Worm (Caenorhabditis elegans): ENCODE results near the gene ipla-5.

Gene ipla-5

DNA sequence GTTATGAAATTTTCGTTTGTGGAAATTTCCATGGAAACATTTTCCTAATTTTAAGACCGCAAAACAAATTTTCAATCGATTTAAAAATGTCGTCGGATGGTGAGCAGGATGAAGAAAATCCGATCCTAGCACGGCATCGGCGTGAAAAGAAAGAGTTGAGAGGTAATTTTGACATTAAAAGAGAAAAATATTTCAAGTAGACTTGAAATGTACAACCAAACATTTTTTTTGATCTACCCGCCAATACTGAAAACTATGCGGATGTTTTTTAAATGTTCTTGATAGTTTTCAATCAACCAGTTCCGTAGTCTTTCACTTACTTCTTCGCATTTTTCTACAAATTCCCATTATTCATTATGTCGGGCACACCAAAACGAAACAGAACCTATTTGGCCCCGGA, 13.1 kb downstream of the ipla-5 start, which contains the start of gene otub-3:
Gene otub-3, plus strand, starts transcription at position 56 of the 400 bp plus-strand sequence.
- no peak for TF ChIP-seq unc-120 (tag; optimal IDR thresholded peaks at IDR 0.05; ENCODE audit: poor library complexity, severe bottlenecking)
- no peak for TF ChIP-seq pha-4 (tag; optimal IDR thresholded peaks at IDR 0.05)
- no peak for TF ChIP-seq snpc-4 (tag; optimal IDR thresholded peaks at IDR 0.05)
- no peak for TF ChIP-seq sem-2 (GFP tag; optimal IDR thresholded peaks at IDR 0.05)
- TF ChIP-seq nhr-76 (tag; optimal IDR thresholded peaks at IDR 0.05), result no peak
- TF ChIP-seq mep-1 (tag; optimal IDR thresholded peaks at IDR 0.05), result no peak
- no peak for TF ChIP-seq zip-8 (tag; optimal IDR thresholded peaks at IDR 0.05)
- TF ChIP-seq ham-2 (GFP tag; optimal IDR thresholded peaks at IDR 0.05), result no peak
- TF ChIP-seq elt-3 (tag; optimal IDR thresholded peaks at IDR 0.05), result no peak
- TF ChIP-seq M03D4.4 (tag; optimal IDR thresholded peaks at IDR 0.05), result no peak
- TF ChIP-seq nhr-237 (tag; optimal IDR thresholded peaks at IDR 0.05), result no peak
- no peak for TF ChIP-seq nhr-28 (tag; optimal IDR thresholded peaks at IDR 0.05)

DNA sequence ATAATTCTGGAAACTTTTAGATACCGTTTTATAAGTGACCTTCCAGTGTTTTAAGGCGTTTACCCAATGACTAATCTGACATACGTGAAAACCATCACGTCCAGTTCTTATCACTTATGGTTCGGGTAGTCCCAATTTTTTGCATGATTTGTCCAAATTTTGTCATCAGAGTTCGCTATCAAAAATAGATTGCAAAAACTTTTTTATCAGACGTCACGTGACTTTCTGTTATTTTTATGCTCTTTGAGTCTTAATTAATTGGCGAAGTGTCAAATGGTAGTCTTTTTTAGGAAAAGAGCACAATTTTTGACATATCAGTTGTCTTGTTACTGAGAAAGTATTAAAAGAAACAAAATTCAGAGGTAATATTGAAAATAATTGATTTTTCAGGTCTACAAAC, 14.6 kb downstream of the ipla-5 start:
- TF ChIP-seq ces-1 (GFP tag; optimal IDR thresholded peaks at IDR 0.05) (no peak), ham-2 (GFP tag; optimal IDR thresholded peaks at IDR 0.05) (no peak), snpc-4 (tag; optimal IDR thresholded peaks at IDR 0.05) (no peak)

DNA sequence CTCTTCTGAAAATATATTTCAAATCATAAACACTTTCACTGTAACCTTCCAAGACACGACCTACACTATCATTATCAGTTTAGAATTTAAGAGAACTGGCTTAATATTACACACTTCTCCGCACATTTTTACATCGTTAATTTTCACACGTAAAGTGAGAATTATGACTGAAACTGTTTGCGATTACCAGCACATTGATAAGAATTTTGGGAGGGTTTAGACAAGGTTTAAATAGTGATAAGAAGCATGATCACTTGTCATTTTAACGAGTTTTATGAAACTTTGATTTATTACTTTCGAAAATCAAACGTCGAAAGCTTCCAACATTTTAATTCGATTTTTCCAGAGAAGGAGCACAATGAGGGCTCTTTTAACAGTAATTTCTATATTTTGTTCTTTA, 15.4 kb downstream of the ipla-5 start, which contains the start of gene F21D5.3:
Gene F21D5.3, plus strand, starts transcription at position 347 of the 400 bp plus-strand sequence.
- TF ChIP-seq M03D4.4 (tag; optimal IDR thresholded peaks at IDR 0.05) (no peak), snpc-4 (tag; optimal IDR thresholded peaks at IDR 0.05) (no peak), lsy-2 (tag; optimal IDR thresholded peaks at IDR 0.05) (no peak), unc-120 (tag; optimal IDR thresholded peaks at IDR 0.05; ENCODE audit: poor library complexity, severe bottlenecking) (no peak)

DNA sequence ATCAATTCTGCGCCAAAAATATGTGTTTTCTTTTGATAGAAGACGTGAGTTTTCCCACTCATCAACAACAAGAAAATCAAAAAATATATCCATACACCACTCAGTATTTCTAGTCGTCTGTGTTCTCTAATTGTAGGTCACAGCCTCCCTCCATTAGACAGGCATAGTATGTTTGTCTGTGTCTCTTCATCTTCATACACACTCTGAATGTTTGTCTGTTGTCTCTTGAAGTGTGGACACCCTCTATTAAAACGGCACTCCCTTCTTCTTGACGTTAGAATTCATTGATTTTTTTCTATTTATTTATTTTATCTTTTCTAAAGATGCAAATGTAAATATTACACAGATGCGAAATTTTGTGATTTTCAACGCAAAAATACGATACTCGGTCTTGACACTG, 22.3 kb downstream of the ipla-5 start:
- TF ChIP-seq pha-4 (tag; optimal IDR thresholded peaks at IDR 0.05), result peak; percentile 35
- TF ChIP-seq mls-2 (tag; optimal IDR thresholded peaks at IDR 0.05), result no peak
- no peak for TF ChIP-seq elt-1 (tag; optimal IDR thresholded peaks at IDR 0.05; ENCODE audit: borderline replicate concordance, insufficient read depth)
- peak; percentile 11 for TF ChIP-seq hlh-1 (tag; optimal IDR thresholded peaks at IDR 0.05)
- TF ChIP-seq ham-2 (GFP tag; optimal IDR thresholded peaks at IDR 0.05), result no peak
- no peak for TF ChIP-seq flh-1 (GFP tag; optimal IDR thresholded peaks at IDR 0.05)
- no peak for TF ChIP-seq zip-8 (tag; optimal IDR thresholded peaks at IDR 0.05)
- no peak for TF ChIP-seq blmp-1 (tag; optimal IDR thresholded peaks at IDR 0.05)
- no peak for TF ChIP-seq ceh-83 (GFP tag; optimal IDR thresholded peaks at IDR 0.05)
- no peak for TF ChIP-seq ztf-11 (tag; optimal IDR thresholded peaks at IDR 0.05)
- no peak for TF ChIP-seq nhr-237 (tag; optimal IDR thresholded peaks at IDR 0.05)
- TF ChIP-seq cnd-1 (tag; optimal IDR thresholded peaks at IDR 0.05), result no peak
- TF ChIP-seq unc-62 (GFP tag; optimal IDR thresholded peaks at IDR 0.05), result no peak
- peak; percentile 10 for TF ChIP-seq unc-120 (tag; optimal IDR thresholded peaks at IDR 0.05; ENCODE audit: poor library complexity, severe bottlenecking)
- no peak for TF ChIP-seq lin-13 (tag; optimal IDR thresholded peaks at IDR 0.05)
- TF ChIP-seq mab-5 (tag; optimal IDR thresholded peaks at IDR 0.05), result no peak
- no peak for TF ChIP-seq nhr-76 (tag; optimal IDR thresholded peaks at IDR 0.05)
- no peak for TF ChIP-seq nhr-2 (tag; optimal IDR thresholded peaks at IDR 0.05)
- no peak for TF ChIP-seq snpc-4 (tag; optimal IDR thresholded peaks at IDR 0.05)
- no peak for TF ChIP-seq sem-2 (GFP tag; optimal IDR thresholded peaks at IDR 0.05)

DNA sequence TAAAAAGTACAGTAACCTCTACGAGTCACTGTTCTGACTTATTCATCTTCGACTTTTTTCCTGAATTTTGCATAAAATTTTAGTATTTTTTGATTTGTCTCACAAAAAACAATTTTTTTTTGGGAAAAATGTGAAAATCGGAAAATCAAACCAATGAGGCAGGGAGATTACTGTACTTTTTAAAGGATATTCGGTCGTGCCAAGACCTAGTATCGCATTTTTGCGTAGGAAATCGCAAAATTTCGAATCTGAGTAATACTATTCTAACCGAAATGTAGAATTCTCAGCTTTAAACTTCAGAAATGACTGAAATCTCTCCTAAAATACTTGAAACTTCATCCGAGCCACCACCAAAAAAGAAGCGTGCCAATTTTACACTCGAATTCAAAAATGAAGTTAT, 22.7 kb downstream of the ipla-5 start, which contains the start of gene F21D5.4:
Gene F21D5.4, plus strand, starts transcription at position 301 of the 400 bp plus-strand sequence.
- no peak for TF ChIP-seq lsy-2 (tag; optimal IDR thresholded peaks at IDR 0.05)
- TF ChIP-seq pha-4 (tag; optimal IDR thresholded peaks at IDR 0.05), result no peak
- no peak for TF ChIP-seq elt-3 (tag; optimal IDR thresholded peaks at IDR 0.05)
- no peak for TF ChIP-seq snpc-4 (tag; optimal IDR thresholded peaks at IDR 0.05)
- no peak for TF ChIP-seq hlh-1 (tag; optimal IDR thresholded peaks at IDR 0.05)
- TF ChIP-seq lin-32 (GFP tag; optimal IDR thresholded peaks at IDR 0.05), result no peak
- no peak for TF ChIP-seq mls-2 (tag; optimal IDR thresholded peaks at IDR 0.05)
- no peak for TF ChIP-seq ceh-83 (GFP tag; optimal IDR thresholded peaks at IDR 0.05)
- no peak for TF ChIP-seq lin-13 (tag; optimal IDR thresholded peaks at IDR 0.05)
- no peak for TF ChIP-seq M03D4.4 (tag; optimal IDR thresholded peaks at IDR 0.05)
- TF ChIP-seq ces-1 (GFP tag; optimal IDR thresholded peaks at IDR 0.05), result no peak
- no peak for TF ChIP-seq sem-2 (GFP tag; optimal IDR thresholded peaks at IDR 0.05)
- no peak for TF ChIP-seq ham-2 (GFP tag; optimal IDR thresholded peaks at IDR 0.05)
- TF ChIP-seq sptf-1 (tag; optimal IDR thresholded peaks at IDR 0.05), result no peak

DNA sequence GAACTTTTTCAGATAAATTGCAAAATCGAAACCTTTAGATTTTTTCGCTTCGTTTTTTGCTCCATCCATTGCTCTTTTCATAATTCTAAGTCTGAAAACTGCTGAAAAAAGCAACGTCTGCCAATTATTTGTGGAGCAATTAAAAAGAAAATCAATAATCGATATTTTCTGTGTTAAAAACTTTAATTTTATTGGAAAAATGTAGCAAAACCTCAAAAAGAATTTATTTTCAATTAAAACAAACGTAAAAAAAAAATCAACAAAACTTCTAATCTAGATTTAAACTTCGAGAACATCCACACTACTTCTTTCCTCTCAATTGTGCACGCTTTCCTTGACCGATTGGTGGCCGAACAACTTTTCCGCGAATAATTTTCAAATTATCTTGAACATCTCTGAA, 24.2 kb downstream of the ipla-5 start, which contains the start of gene F21D5.5:
Gene F21D5.5, minus strand, starts transcription at position 101 of the 400 bp plus-strand sequence.
- no peak for TF ChIP-seq ceh-43 (GFP tag; optimal IDR thresholded peaks at IDR 0.05)
- no peak for TF ChIP-seq nhr-76 (tag; optimal IDR thresholded peaks at IDR 0.05)
- TF ChIP-seq cnd-1 (tag; optimal IDR thresholded peaks at IDR 0.05), result no peak
- TF ChIP-seq lsy-2 (tag; optimal IDR thresholded peaks at IDR 0.05), result no peak
- no peak for TF ChIP-seq zip-8 (tag; optimal IDR thresholded peaks at IDR 0.05)
- TF ChIP-seq ztf-11 (tag; optimal IDR thresholded peaks at IDR 0.05), result no peak
- TF ChIP-seq ceh-83 (GFP tag; optimal IDR thresholded peaks at IDR 0.05), result no peak
- no peak for TF ChIP-seq mep-1 (tag; optimal IDR thresholded peaks at IDR 0.05)
- no peak for TF ChIP-seq unc-62 (GFP tag; optimal IDR thresholded peaks at IDR 0.05)
- no peak for TF ChIP-seq blmp-1 (tag; optimal IDR thresholded peaks at IDR 0.05)
- TF ChIP-seq flh-1 (GFP tag; optimal IDR thresholded peaks at IDR 0.05), result no peak
- no peak for TF ChIP-seq hlh-1 (tag; optimal IDR thresholded peaks at IDR 0.05)
- no peak for TF ChIP-seq elt-3 (tag; optimal IDR thresholded peaks at IDR 0.05)
- no peak for TF ChIP-seq elt-1 (tag; optimal IDR thresholded peaks at IDR 0.05; ENCODE audit: borderline replicate concordance, insufficient read depth)
- no peak for TF ChIP-seq M03D4.4 (tag; optimal IDR thresholded peaks at IDR 0.05)
- TF ChIP-seq snpc-4 (tag; optimal IDR thresholded peaks at IDR 0.05), result no peak
- no peak for TF ChIP-seq bed-3 (GFP tag; optimal IDR thresholded peaks at IDR 0.05)
